Worm (Caenorhabditis elegans): ENCODE results near the gene fipr-15.
A peak's percentile ranks its signal among the peaks of the same experiment; 100 is the strongest.

Gene fipr-15

DNA sequence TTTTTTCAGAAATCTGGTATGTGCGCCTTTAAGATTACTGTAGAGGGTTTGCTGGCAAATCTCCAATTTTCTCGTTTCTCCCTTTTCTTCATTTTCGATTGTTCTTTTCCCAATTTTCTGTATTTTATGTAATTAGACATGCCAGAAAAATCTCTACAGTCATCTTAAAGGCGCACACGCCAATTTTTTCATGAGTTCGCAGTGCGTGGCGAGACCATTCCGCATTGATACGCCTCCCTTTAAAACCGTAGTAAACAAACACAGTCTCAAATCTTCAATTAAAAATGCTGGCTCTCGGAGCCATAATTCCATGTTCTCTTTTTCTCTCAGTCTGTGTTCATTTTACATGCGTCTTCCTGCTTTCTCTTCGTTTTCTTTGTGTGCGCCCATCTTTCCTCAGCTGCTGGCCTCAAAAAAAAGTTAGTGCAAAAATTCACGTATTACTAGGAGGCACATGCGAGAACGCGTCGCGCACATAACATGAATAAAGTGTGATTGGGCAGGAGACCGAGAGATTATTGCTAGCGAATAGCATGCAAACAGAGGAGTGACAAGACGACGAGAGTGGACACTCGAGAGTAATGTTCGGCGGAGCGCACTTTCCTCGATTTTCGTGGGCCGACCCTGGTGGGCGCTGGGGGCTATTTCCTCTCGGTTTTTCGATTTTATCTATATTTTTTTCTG is 38.7 kb downstream of the fipr-15 start (continued):
- TF ChIP-seq elt-1 (tag; optimal IDR thresholded peaks at IDR 0.05) (peak; percentile 66), ama-1 (optimal IDR thresholded peaks at IDR 0.05) (peak; percentile 60), daf-12 (tag; optimal IDR thresholded peaks at IDR 0.05) (no peak), elt-3 (tag; optimal IDR thresholded peaks at IDR 0.05) (no peak), lin-39 (tag; optimal IDR thresholded peaks at IDR 0.05) (peak; percentile 78), mml-1 (tag; optimal IDR thresholded peaks at IDR 0.05) (no peak), ceh-28 (tag; optimal IDR thresholded peaks at IDR 0.05) (peak; percentile 8), pha-4 (tag; optimal IDR thresholded peaks at IDR 0.05) (peak; percentile 73), nhr-67 (tag; optimal IDR thresholded peaks at IDR 0.05) (no peak), nhr-11 (tag; optimal IDR thresholded peaks at IDR 0.05) (peak; percentile 51)

DNA sequence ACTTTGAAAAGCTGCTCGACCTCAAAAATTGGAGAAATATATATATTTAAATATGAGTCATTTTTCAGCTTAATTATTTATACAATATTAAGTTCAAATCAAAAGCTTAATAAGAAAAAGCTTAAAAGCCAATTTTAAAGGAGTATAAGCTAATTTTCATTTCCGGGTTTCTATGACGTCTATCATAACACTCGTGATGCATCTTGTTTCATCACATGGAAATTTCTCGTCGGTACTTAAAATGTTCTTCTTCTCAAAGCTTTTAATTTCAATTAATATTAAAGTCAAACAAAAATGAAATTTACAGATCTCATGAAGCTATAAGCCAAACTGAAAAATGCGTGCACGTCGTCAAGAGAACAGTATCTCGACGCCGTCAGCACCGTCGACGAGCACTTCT is 39.4 kb downstream of the fipr-15 start, which contains the start of gene rbr-2:
rbr-2 (plus strand) TSS at position 301 of the 400 bp plus-strand sequence.
- TF ChIP-seq mml-1 (tag; optimal IDR thresholded peaks at IDR 0.05), result no peak
- TF ChIP-seq unc-39 (tag; optimal IDR thresholded peaks at IDR 0.05), result no peak
- TF ChIP-seq mdl-1 (tag; optimal IDR thresholded peaks at IDR 0.05), result no peak
- TF ChIP-seq nhr-23 (tag; optimal IDR thresholded peaks at IDR 0.05), result no peak
- no peak for TF ChIP-seq ama-1 (optimal IDR thresholded peaks at IDR 0.05)
- no peak for TF ChIP-seq pqm-1 (tag; optimal IDR thresholded peaks at IDR 0.05)
- TF ChIP-seq egl-5 (tag; optimal IDR thresholded peaks at IDR 0.05), result no peak
- no peak for TF ChIP-seq eor-1 (tag; optimal IDR thresholded peaks at IDR 0.05)
- no peak for TF ChIP-seq daf-12 (tag; optimal IDR thresholded peaks at IDR 0.05)
- no peak for TF ChIP-seq sea-2 (GFP tag; optimal IDR thresholded peaks at IDR 0.05)
- no peak for TF ChIP-seq nfya-1 (tag; optimal IDR thresholded peaks at IDR 0.05; ENCODE audit: insufficient read depth)
- TF ChIP-seq egl-27 (tag; optimal IDR thresholded peaks at IDR 0.05), result no peak
- TF ChIP-seq nhr-77 (tag; optimal IDR thresholded peaks at IDR 0.05), result no peak
- TF ChIP-seq pha-4 (tag; optimal IDR thresholded peaks at IDR 0.05), result no peak
- no peak for TF ChIP-seq ZK546.5 (tag; optimal IDR thresholded peaks at IDR 0.05)
- no peak for TF ChIP-seq lin-39 (tag; optimal IDR thresholded peaks at IDR 0.05)
- TF ChIP-seq ceh-16 (tag; optimal IDR thresholded peaks at IDR 0.05), result no peak

All from whole organism, L3 larva.